Worm (Caenorhabditis elegans) whole organism, L4 larva: ENCODE measurements around the gene ZK1098.9.

ENCODE experiments used
- F37D6.2 ChIP-seq: sonication (generic microtip); optimal IDR thresholded peaks from 2 replicates; lab custom pipeline; 2016; ENCODE audit warnings: mild to moderate bottlenecking, missing genetic modification characterization, missing compliant biosample characterization
- ama-1 ChIP-seq: fragments of 150-350 bp; optimal IDR thresholded peaks from 2 replicates; lab custom pipeline; 2014; ENCODE audit warnings: inconsistent platforms, mixed read lengths
- lin-13 ChIP-seq: fragments of 150-350 bp; optimal IDR thresholded peaks from 2 replicates; lab custom pipeline; 2014; ENCODE audit warnings: missing biosample characterization, missing genetic modification reagents, missing genetic modification characterization
- nhr-6 ChIP-seq: fragments of 150-350 bp; optimal IDR thresholded peaks from 2 replicates; lab custom pipeline; 2014; ENCODE audit warnings: missing biosample characterization, missing genetic modification characterization

- no peak for TF ChIP-seq F37D6.2
- TF ChIP-seq ama-1 = no peak
- TF ChIP-seq lin-13 (GFP tag; lab: Kevin White, UChicago) = no peak
- TF ChIP-seq nhr-6 (tag; lab: Kevin White, UChicago) = no peak
These were observed 19.0 kb upstream of the ZK1098.9 start, which contains the start of gene trpp-3 for ce11 chrIII:9525252-9525651.
